Worm (Caenorhabditis elegans) whole organism, early embryonic: ENCODE data around the gene srg-24.

Experiments
- B0310.2 ChIP-seq: sonication (generic microtip); optimal IDR thresholded peaks from 2 replicates; lab custom pipeline; 2016; ENCODE audit warnings: mild to moderate bottlenecking, missing genetic modification characterization, missing compliant biosample characterization
- F13C5.2 ChIP-seq: sonication (generic microtip); optimal IDR thresholded peaks from 2 replicates; lab custom pipeline; 2017; ENCODE audit warnings: mild to moderate bottlenecking, missing genetic modification characterization, inconsistent platforms, missing compliant biosample characterization
- ama-1 ChIP-seq: fragments of 150-350 bp; optimal IDR thresholded peaks from 2 replicates; lab custom pipeline; 2014
- ets-7 ChIP-seq: sonication (generic microtip); optimal IDR thresholded peaks from 2 replicates; lab custom pipeline; 2016; ENCODE audit warnings: missing genotype, missing genetic modification characterization, missing compliant biosample characterization
- hnd-1 ChIP-seq: sonication (generic microtip); optimal IDR thresholded peaks from 2 replicates; lab custom pipeline; 2016; ENCODE audit warnings: missing genetic modification characterization, missing compliant biosample characterization
- pes-1 ChIP-seq: fragments of 200-800 bp; sonication (Bioruptor generic); IDR thresholded peaks from 2 replicates; pipeline ENCODE4 v1.3.6; 2022; ENCODE audit warnings: missing genetic modification reagents, missing genetic modification characterization, missing compliant biosample characterization
- sea-1 ChIP-seq: fragments of 200-800 bp; sonication (Bioruptor generic); conservative IDR thresholded peaks from 2 replicates; pipeline ENCODE4 v1.3.6; 2022; ENCODE audit warnings: missing genetic modification characterization, missing compliant biosample characterization
- tbx-11 ChIP-seq: fragments of 200-800 bp; sonication (Bioruptor generic); IDR thresholded peaks from 2 replicates; pipeline ENCODE4 v1.3.6; 2022; ENCODE audit warnings: missing genetic modification characterization, missing compliant biosample characterization
- tbx-37 ChIP-seq: fragments of 200-800 bp; sonication (Bioruptor generic); conservative IDR thresholded peaks from 2 replicates; pipeline ENCODE4 v1.3.6; 2022; ENCODE audit warnings: missing genetic modification reagents, missing genetic modification characterization, missing compliant biosample characterization
- tra-4 ChIP-seq: sonication (generic microtip); optimal IDR thresholded peaks from 2 replicates; lab custom pipeline; 2017; ENCODE audit warnings: missing genetic modification characterization, missing compliant biosample characterization

- no peak for TF ChIP-seq ama-1 (lab: Kevin White, UChicago)
- TF ChIP-seq F13C5.2 (tag; lab: Kevin White, UChicago): no peak
- TF ChIP-seq tra-4 (tag; lab: Kevin White, UChicago): no peak
- TF ChIP-seq pes-1: no peak
- TF ChIP-seq ets-7 (tag; lab: Kevin White, UChicago): no peak
- TF ChIP-seq B0310.2 (tag; lab: Kevin White, UChicago): no peak
- no peak for TF ChIP-seq hnd-1 (tag; lab: Kevin White, UChicago)
- TF ChIP-seq sea-1 (GFP tag; lab: Robert Waterston, UW): no peak
- TF ChIP-seq tbx-11 (GFP tag; lab: Robert Waterston, UW): no peak
- no peak for TF ChIP-seq tbx-37 (GFP tag; lab: Robert Waterston, UW)
Observed at ce11 chrII:3051332-3051731, 49.1 kb downstream of the srg-24 start.
